Worm (Caenorhabditis elegans) whole organism, midembryonic: ENCODE measurements around the gene Y76B12C.4.
A peak's percentile ranks its signal among the peaks of the same experiment; 100 is the strongest.

ENCODE experiments used
- T22C8.4 ChIP-seq: fragments of 200-800 bp; sonication (Bioruptor generic); IDR thresholded peaks from 2 replicates; pipeline ENCODE4 v1.3.6; 2022; ENCODE audit warnings: missing genetic modification characterization, missing compliant biosample characterization
- flt-1 ChIP-seq: fragments of 200-800 bp; sonication (Bioruptor generic); IDR thresholded peaks from 2 replicates; pipeline ENCODE4 v1.3.6; 2022; ENCODE audit warnings: missing genetic modification characterization, missing compliant biosample characterization

DNA sequence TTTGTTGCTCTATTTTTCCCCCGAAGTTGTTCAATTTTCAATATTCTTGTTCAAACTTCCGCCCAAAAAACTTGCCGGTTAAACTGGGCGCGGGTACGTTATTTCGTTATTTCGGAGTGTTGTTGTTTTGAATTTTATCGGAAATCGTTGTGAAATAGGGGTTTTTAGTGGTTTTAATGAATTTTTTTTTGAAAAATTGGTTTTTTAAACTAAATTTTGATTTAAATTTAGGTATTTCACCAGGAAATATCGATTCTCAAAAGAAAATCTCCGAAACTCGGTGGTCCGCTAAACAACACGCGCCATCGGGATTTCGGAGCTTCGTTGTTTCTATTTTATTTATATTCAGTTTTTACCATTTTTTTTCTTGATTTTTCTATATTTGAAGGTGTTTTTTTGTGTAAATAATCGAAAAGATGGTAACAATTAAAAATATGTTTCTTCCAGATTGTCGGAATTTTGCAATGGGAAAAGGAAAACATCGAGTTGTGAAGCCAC, 19.0 kb downstream of the Y76B12C.4 start, which contains the start of gene F52C12.2:
- TF ChIP-seq T22C8.4 (GFP tag; lab: Robert Waterston, UW) (0 out of 2 replicates have a peak, but pooled peaks have one; percentile 45), flt-1 (no peak)
